Fruit fly (Drosophila melanogaster): Measurements from ENCODE around the gene pxb.

dm6 chr3R:15650250-15650649 is 15.7 kb upstream of the pxb start:
- TF ChIP-seq CG14655 (GFP tag; optimal IDR thresholded peaks at IDR 0.05) (peak; percentile 57), CG4496 (GFP tag; IDR thresholded peaks at IDR 0.05) (0 out of 3 replicates have a peak, but pooled peaks have one; percentile 34), Pif1B (GFP tag; optimal IDR thresholded peaks at IDR 0.05) (no peak), CG8159 (tag; optimal IDR thresholded peaks at IDR 0.05) (peak; percentile 83), CG9948 (tag; optimal IDR thresholded peaks at IDR 0.05) (peak; percentile 76), CG12605 (GFP tag; IDR thresholded peaks at IDR 0.05) (no peak)

All from whole organism, pupa.